Worm (Caenorhabditis elegans): ENCODE measurements around the gene F13D12.8.

DNA sequence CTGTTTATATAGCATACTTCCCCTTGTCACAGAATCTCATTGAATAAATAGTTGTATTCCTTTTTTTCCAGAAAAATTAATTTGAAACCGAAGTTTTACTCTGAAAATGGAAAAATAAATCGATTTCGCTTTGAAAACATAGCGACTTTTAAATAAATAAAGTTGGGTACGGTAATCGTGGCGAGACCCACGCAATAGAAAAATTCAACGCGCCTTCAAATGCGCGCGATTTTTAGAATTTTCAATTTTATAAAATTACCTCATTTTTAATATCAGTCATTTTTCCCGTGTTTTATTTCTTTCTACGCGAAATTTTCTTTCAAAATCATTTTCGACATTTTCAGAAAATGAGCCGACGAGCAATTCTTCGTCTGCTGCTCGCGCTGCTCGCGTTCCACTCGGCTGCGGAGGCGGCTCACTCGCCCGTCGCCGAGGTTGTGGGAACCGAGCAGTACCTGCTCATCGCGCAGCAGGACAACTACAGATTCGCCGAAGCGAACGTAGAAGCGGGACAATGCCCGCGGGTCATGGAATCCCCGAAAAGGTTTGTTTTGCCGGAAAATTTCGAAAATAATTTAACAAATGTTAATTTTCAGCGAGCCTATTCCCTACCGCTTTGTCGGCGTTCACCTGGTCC lies 5.8 kb downstream of the F13D12.8 start, which contains the start of gene F13D12.5:
- TF ChIP-seq Y48G9A.11 (GFP tag; IDR thresholded peaks at IDR 0.05), result peak; percentile 71; the same call in 1 of the 2 replicates
- no peak for TF ChIP-seq F37D6.2 (tag; optimal IDR thresholded peaks at IDR 0.05)
- TF ChIP-seq nhr-10 (tag; optimal IDR thresholded peaks at IDR 0.05), result no peak
- TF ChIP-seq saeg-2 (GFP tag; IDR thresholded peaks at IDR 0.05), result no peak
- no peak for TF ChIP-seq lir-3 (tag; optimal IDR thresholded peaks at IDR 0.05)
- TF ChIP-seq fkh-10 (GFP tag; optimal IDR thresholded peaks at IDR 0.05), result no peak
- no peak for TF ChIP-seq ZK546.5 (tag; optimal IDR thresholded peaks at IDR 0.05)
- TF ChIP-seq unc-62 (GFP tag; optimal IDR thresholded peaks at IDR 0.05 in 1 of 2), result no peak
- no peak for TF ChIP-seq unc-62 (tag; optimal IDR thresholded peaks at IDR 0.05)
- TF ChIP-seq nhr-41 (GFP tag; IDR thresholded peaks at IDR 0.05), result no peak
- no peak for TF ChIP-seq ceh-82 (tag; optimal IDR thresholded peaks at IDR 0.05)

Data from whole organism, L4 larva.